Fruit fly (Drosophila melanogaster) Kc167 (cell line): ENCODE measurements around the gene PIG-P.

Experiments
- Myc ChIP-seq: fragments of >200 bp; optimal IDR thresholded peaks from 2 replicates; lab custom pipeline; 2017; ENCODE audit warnings: missing external identifiers
- h ChIP-seq: fragments of >200 bp; optimal IDR thresholded peaks from 3 replicates; lab custom pipeline; 2018; ENCODE audit warnings: missing external identifiers
- insv ChIP-seq: fragments of >200 bp; optimal IDR thresholded peaks from 3 replicates; lab custom pipeline; 2018; ENCODE audit warnings: missing external identifiers
- ttk ChIP-seq: sonication (Bioruptor generic); optimal IDR thresholded peaks from 2 replicates; lab custom pipeline; 2017; ENCODE audit warnings: missing external identifiers

dm6 chr3R:26099238-26099637, 41.2 kb upstream of the PIG-P start:
- TF ChIP-seq h (no peak), insv (lab: Kevin White, UChicago) (no peak), Myc (lab: Kevin White, UChicago) (no peak), ttk (lab: Kevin White, UChicago) (no peak)
